Worm (Caenorhabditis elegans) whole organism, L4 larva: ENCODE measurements around the gene ZC239.14.

Source experiments
- Y75B8A.6 ChIP-seq: fragments of 200-800 bp; sonication (Bioruptor generic); IDR thresholded peaks from 2 replicates; pipeline ENCODE4 v1.3.6; 2022; ENCODE audit warnings: missing genetic modification reagents, missing genetic modification characterization, missing compliant biosample characterization
- ama-1 ChIP-seq: fragments of 150-350 bp; optimal IDR thresholded peaks from 2 replicates; lab custom pipeline; 2014; ENCODE audit warnings: inconsistent platforms, mixed read lengths
- ceh-32 ChIP-seq: sonication (generic microtip); optimal IDR thresholded peaks from 2 replicates; lab custom pipeline; 2016; ENCODE audit warnings: mild to moderate bottlenecking, missing genetic modification characterization, missing compliant biosample characterization; ENCODE audit not compliant: poor library complexity
- ceh-44 ChIP-seq: fragments of 200-800 bp; sonication (Bioruptor generic); IDR thresholded peaks from 2 replicates; pipeline ENCODE4 v1.3.6; 2022; ENCODE audit warnings: missing genetic modification reagents, missing genetic modification characterization, missing compliant biosample characterization
- ceh-82 ChIP-seq: sonication (generic microtip); optimal IDR thresholded peaks from 2 replicates; lab custom pipeline; 2017; ENCODE audit warnings: missing biosample characterization, missing genetic modification characterization
- ctbp-1 ChIP-seq: fragments of 200-800 bp; sonication (Bioruptor generic); IDR thresholded peaks from 2 replicates; pipeline ENCODE4 v1.3.6; 2022; ENCODE audit warnings: missing genetic modification reagents, missing genetic modification characterization, missing compliant biosample characterization
- daf-19 ChIP-seq: fragments of 200-800 bp; sonication (Bioruptor generic); conservative IDR thresholded peaks from 2 replicates; pipeline ENCODE4 v1.3.6; 2022; ENCODE audit warnings: missing genetic modification characterization, missing compliant biosample characterization
- dmd-6 ChIP-seq: fragments of 200-800 bp; sonication (Bioruptor generic); IDR thresholded peaks from 2 replicates; pipeline ENCODE4 v1.3.6; 2022; ENCODE audit warnings: missing genetic modification reagents, missing genetic modification characterization, missing compliant biosample characterization
- dmd-8 ChIP-seq: fragments of 200-800 bp; sonication (Bioruptor generic); IDR thresholded peaks from 2 replicates; pipeline ENCODE4 v1.3.6; 2022; ENCODE audit warnings: missing genetic modification characterization, missing compliant biosample characterization
- dpl-1 ChIP-seq: fragments of 150-350 bp; optimal IDR thresholded peaks from 2 replicates; lab custom pipeline; 2014; ENCODE audit warnings: missing biosample characterization, missing genetic modification reagents, missing genetic modification characterization
- dve-1 ChIP-seq: sonication (generic microtip); optimal IDR thresholded peaks from 2 replicates; lab custom pipeline; 2017; ENCODE audit warnings: antibody characterized with exemption, mild to moderate bottlenecking, missing genetic modification characterization, missing compliant biosample characterization; ENCODE audit not compliant: insufficient read depth
- egl-27 ChIP-seq: sonication (generic microtip); optimal IDR thresholded peaks from 3 replicates; lab custom pipeline; 2017; ENCODE audit warnings: missing biosample characterization, missing genetic modification reagents, missing genetic modification characterization
- fos-1 ChIP-seq: fragments of 150-350 bp; optimal IDR thresholded peaks from 2 replicates; lab custom pipeline; 2014; ENCODE audit warnings: missing biosample characterization, missing genetic modification characterization
- hif-1 ChIP-seq, 2 experiments: sonication (generic microtip); optimal IDR thresholded peaks; 2 replicates each; lab custom pipeline; 2016 to 2017; ENCODE audit warnings: missing compliant biosample characterization in 2 of 2, missing genetic modification characterization in 2 of 2, missing genetic modification reagents in 2 of 2, missing genotype in 2 of 2, mild to moderate bottlenecking in 1 of 2
- hlh-11 ChIP-seq: fragments of 200-800 bp; sonication (Bioruptor generic); optimal IDR thresholded peaks from 2 replicates; lab custom pipeline; 2018; ENCODE audit warnings: mild to moderate bottlenecking, missing genetic modification characterization, missing compliant biosample characterization
- lin-29 ChIP-seq: fragments of 200-800 bp; sonication (Bioruptor generic); IDR thresholded peaks from 2 replicates; pipeline ENCODE4 v1.3.6; 2022; ENCODE audit warnings: missing genetic modification reagents, missing genetic modification characterization, missing compliant biosample characterization
- lin-38 ChIP-seq: fragments of 200-800 bp; sonication (Bioruptor generic); IDR thresholded peaks from 2 replicates; pipeline ENCODE4 v1.3.6; 2022; ENCODE audit warnings: missing genetic modification reagents, missing genetic modification characterization, missing compliant biosample characterization
- madf-5 ChIP-seq, 2 experiments: fragments of 200-800 bp; sonication (Bioruptor generic); IDR thresholded peaks; 2 replicates each; pipeline ENCODE4 v1.3.6; 2022; ENCODE audit warnings: missing compliant biosample characterization in 2 of 2, missing genetic modification characterization in 2 of 2
- mdt-29 ChIP-seq: fragments of 200-800 bp; sonication (Bioruptor generic); IDR thresholded peaks from 2 replicates; pipeline ENCODE4 v1.3.6; 2022; ENCODE audit warnings: missing genetic modification reagents, missing genetic modification characterization, missing compliant biosample characterization
- nhr-237 ChIP-seq: sonication (generic microtip); optimal IDR thresholded peaks from 2 replicates; lab custom pipeline; 2017; ENCODE audit warnings: missing biosample characterization, missing genetic modification characterization
- nhr-28 ChIP-seq: fragments of 150-350 bp; optimal IDR thresholded peaks from 2 replicates; lab custom pipeline; 2014; ENCODE audit warnings: missing biosample characterization, missing genetic modification characterization
- nhr-41 ChIP-seq: fragments of 200-800 bp; sonication (Bioruptor generic); IDR thresholded peaks from 2 replicates; pipeline ENCODE4 v1.3.6; 2022; ENCODE audit warnings: missing genetic modification reagents, missing genetic modification characterization, missing compliant biosample characterization
- nhr-6 ChIP-seq: fragments of 150-350 bp; optimal IDR thresholded peaks from 2 replicates; lab custom pipeline; 2014; ENCODE audit warnings: missing biosample characterization, missing genetic modification characterization
- nhr-77 ChIP-seq: fragments of 150-350 bp; optimal IDR thresholded peaks from 2 replicates; lab custom pipeline; 2014; ENCODE audit warnings: missing biosample characterization, missing genetic modification characterization
- pha-4 ChIP-seq, 2 experiments: fragments of 150-350 bp in 1 of 2; fragments of 200-800 bp in 1 of 2; sonication (Bioruptor generic) in 1 of 2; IDR thresholded peaks in 1 of 2; optimal IDR thresholded peaks in 1 of 2; 2 replicates each; pipeline versions ENCODE4 v1.3.6 to Lab custom; 2014 to 2022; ENCODE audit warnings: missing genetic modification characterization in 2 of 2, missing genetic modification reagents in 2 of 2, missing biosample characterization in 1 of 2, missing compliant biosample characterization in 1 of 2
- php-3 ChIP-seq: fragments of 200-800 bp; sonication (Bioruptor generic); IDR thresholded peaks from 2 replicates; pipeline ENCODE4 v1.3.6; 2022; ENCODE audit warnings: missing genetic modification reagents, missing genetic modification characterization, missing compliant biosample characterization
- pqm-1 ChIP-seq: sonication (generic microtip); optimal IDR thresholded peaks from 2 replicates; lab custom pipeline; 2017; ENCODE audit warnings: missing biosample characterization, missing genetic modification characterization
- saeg-2 ChIP-seq: fragments of 200-800 bp; sonication (Bioruptor generic); IDR thresholded peaks from 2 replicates; pipeline ENCODE4 v1.3.6; 2022; ENCODE audit warnings: missing genetic modification reagents, missing genetic modification characterization, missing compliant biosample characterization
- snpc-4 ChIP-seq: fragments of 150-350 bp; optimal IDR thresholded peaks from 2 replicates; lab custom pipeline; 2014; ENCODE audit warnings: missing biosample characterization, missing genetic modification characterization
- spr-1 ChIP-seq: sonication (generic microtip); optimal IDR thresholded peaks from 2 replicates; lab custom pipeline; 2016; ENCODE audit warnings: mild to moderate bottlenecking, missing genetic modification characterization, missing compliant biosample characterization
- tag-97 ChIP-seq: fragments of 200-800 bp; sonication (Bioruptor generic); IDR thresholded peaks from 2 replicates; pipeline ENCODE4 v1.3.6; 2022; ENCODE audit warnings: missing genetic modification characterization, missing compliant biosample characterization
- tra-1 ChIP-seq: fragments of 200-800 bp; sonication (Bioruptor generic); IDR thresholded peaks from 2 replicates; pipeline ENCODE4 v1.3.6; 2022; ENCODE audit warnings: missing genetic modification reagents, missing genetic modification characterization, missing compliant biosample characterization
- unc-130 ChIP-seq: sonication (generic microtip); optimal IDR thresholded peaks from 2 replicates; lab custom pipeline; 2016; ENCODE audit warnings: missing genetic modification reagents, missing genetic modification characterization, missing compliant biosample characterization
- unc-62 ChIP-seq, 3 experiments: fragments of 150-350 bp in 1 of 3; sonication (generic microtip); optimal IDR thresholded peaks in 2 of 3; peaks in 1 of 3; 1 replicate in 1 of 3; 2 replicates in 2 of 3; lab custom pipeline; 2014 to 2017; ENCODE audit warnings: missing biosample characterization in 3 of 3, missing genetic modification characterization in 3 of 3, missing genetic modification reagents in 3 of 3, missing genotype in 1 of 3
- zfp-2 ChIP-seq: sonication (generic microtip); optimal IDR thresholded peaks from 2 replicates; lab custom pipeline; 2016; ENCODE audit warnings: mild to moderate bottlenecking, missing genetic modification characterization, missing compliant biosample characterization
- zfp-3 ChIP-seq: fragments of 200-800 bp; sonication (Bioruptor generic); conservative IDR thresholded peaks from 2 replicates; pipeline ENCODE4 v1.3.6; 2022; ENCODE audit warnings: missing genetic modification reagents, missing genetic modification characterization, missing compliant biosample characterization

ZC239.14 gene

DNA sequence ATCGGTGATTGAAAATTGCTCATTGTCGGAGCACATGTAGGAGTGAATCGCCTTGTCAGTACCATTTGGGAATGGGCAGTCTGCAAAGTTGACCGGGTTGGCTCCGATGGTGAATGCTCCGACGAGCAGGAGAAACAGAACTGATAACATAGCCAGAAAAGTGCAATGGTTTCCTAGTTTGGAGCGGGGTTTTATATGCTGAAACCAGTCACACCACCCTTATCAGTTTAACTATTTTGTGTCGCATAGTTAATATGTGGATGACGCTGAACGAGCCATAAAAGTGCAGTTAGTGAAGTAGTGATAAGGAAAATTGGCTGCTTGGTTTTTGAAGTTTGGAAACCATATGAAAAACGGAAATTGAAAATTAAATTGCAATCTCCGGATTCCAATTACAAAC, 24.0 kb upstream of the ZC239.14 start, which contains the start of gene C17F4.7 (continued):
- TF ChIP-seq zfp-2 (tag; lab: Kevin White, UChicago) (no peak), nhr-41 (no peak), ceh-82 (tag; lab: Kevin White, UChicago) (no peak), snpc-4 (tag; lab: Kevin White, UChicago) (no peak), nhr-237 (tag; lab: Kevin White, UChicago) (no peak), dmd-8 (no peak), lin-38 (GFP tag; lab: Robert Waterston, UW) (0 out of 2 replicates have a peak, but pooled peaks have one; percentile 12), daf-19 (GFP tag; lab: Robert Waterston, UW) (no peak), ctbp-1 (GFP tag; lab: Robert Waterston, UW) (no peak), mdt-29 (no peak), hif-1 (tag; optimal IDR thresholded peaks at IDR 0.05; lab: Kevin White, UChicago) (no peak)

DNA sequence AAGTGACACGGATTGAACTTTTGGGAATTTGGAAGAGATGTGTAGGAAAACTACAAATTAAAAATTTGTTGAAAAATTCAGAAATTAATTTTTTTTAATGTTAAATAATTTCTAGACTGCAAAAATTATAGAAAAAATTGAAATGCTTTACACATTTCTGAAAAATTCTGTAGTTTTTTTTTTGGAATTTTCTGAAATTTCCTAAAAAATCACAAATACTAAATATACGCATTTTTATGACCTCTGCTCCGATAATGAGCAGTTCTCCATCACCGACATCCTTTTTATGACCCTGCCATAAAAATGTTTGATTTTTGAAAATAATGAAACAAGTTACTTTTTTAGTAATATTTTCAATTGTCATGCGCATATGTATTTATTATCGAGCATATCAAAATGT, 22.9 kb upstream of the ZC239.14 start:
- TF ChIP-seq unc-130 (no peak), spr-1 (tag; lab: Kevin White, UChicago) (no peak), madf-5 (GFP tag; IDR thresholded peaks at IDR 0.05; lab: Robert Waterston, UW) (no peak), dmd-6 (peak; percentile 58), nhr-77 (tag; lab: Kevin White, UChicago) (peak; percentile 77), nhr-28 (peak; percentile 48), pha-4 (GFP tag; IDR thresholded peaks at IDR 0.05; lab: Robert Waterston, UW) (peak; percentile 29; the same call in 1 of the 2 replicates), pha-4 (tag; optimal IDR thresholded peaks at IDR 0.05; lab: Kevin White, UChicago) (no peak), dpl-1 (no peak), tra-1 (GFP tag; lab: Robert Waterston, UW) (0 out of 2 replicates have a peak, but pooled peaks have one; percentile 27), pqm-1 (tag; lab: Kevin White, UChicago) (peak; percentile 79), php-3 (peak; percentile 91), zfp-3 (GFP tag; lab: Robert Waterston, UW) (peak; percentile 62; the same call in 1 of the 2 replicates), fos-1 (tag; lab: Kevin White, UChicago) (peak; percentile 72), hlh-11 (tag; lab: Kevin White, UChicago) (peak; percentile 10), ceh-82 (tag; lab: Kevin White, UChicago) (no peak), dve-1 (tag; lab: Kevin White, UChicago) (peak; percentile 75), Y75B8A.6 (GFP tag; lab: Robert Waterston, UW) (0 out of 2 replicates have a peak, but pooled peaks have one; percentile 52), saeg-2 (GFP tag; lab: Robert Waterston, UW) (0 out of 2 replicates have a peak, but pooled peaks have one; percentile 24), ceh-44 (GFP tag; lab: Robert Waterston, UW) (no peak)

DNA sequence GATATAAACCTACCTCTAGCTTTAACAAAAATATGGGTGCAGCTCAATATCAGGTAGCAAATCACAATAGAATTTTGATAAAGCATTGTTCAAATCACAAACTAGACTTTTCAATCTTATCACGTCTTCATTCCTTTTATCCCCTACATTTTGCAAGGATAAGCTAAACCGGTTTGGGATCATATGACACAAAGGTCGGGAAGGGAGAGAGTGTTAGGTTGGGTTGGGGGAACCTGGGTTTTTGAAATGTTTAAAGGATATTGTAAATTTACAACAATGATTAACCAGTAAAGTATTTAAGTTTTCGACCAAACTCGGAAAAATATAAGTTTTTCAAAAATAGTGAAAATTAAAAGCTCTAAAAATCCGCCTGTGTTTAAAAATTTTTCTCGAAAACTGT, 22.2 kb upstream of the ZC239.14 start, which contains the start of gene C17F4.12:
Gene C17F4.12 (minus strand): TSS at position 101 of the 400 bp plus-strand sequence.
- no peak for TF ChIP-seq tag-97 (GFP tag; lab: Robert Waterston, UW)
- TF ChIP-seq lin-29 = no peak
- TF ChIP-seq ama-1 (lab: Kevin White, UChicago) = no peak
- no peak for TF ChIP-seq dmd-8
- TF ChIP-seq nhr-6 (tag; lab: Kevin White, UChicago) = no peak
- no peak for TF ChIP-seq nhr-41
- no peak for TF ChIP-seq nhr-237 (tag; lab: Kevin White, UChicago)
- no peak for TF ChIP-seq unc-62 (GFP tag; optimal IDR thresholded peaks at IDR 0.05 in 1 of 2; lab: Kevin White, UChicago)
- TF ChIP-seq unc-62 (tag; optimal IDR thresholded peaks at IDR 0.05; lab: Kevin White, UChicago) = no peak
- no peak for TF ChIP-seq ceh-32 (tag; lab: Kevin White, UChicago)
- no peak for TF ChIP-seq egl-27 (tag; lab: Kevin White, UChicago)
